Fruit fly (Drosophila melanogaster) whole organism, adult: ENCODE data around the gene Sqor.

Source experiments
- CG11617 ChIP-seq: fragments of 200-800 bp; sonication (Bioruptor generic); optimal IDR thresholded peaks from 2 replicates; lab custom pipeline; 2017; ENCODE audit warnings: mild to moderate bottlenecking, missing biosample characterization, missing genetic modification reagents, missing genetic modification characterization
- CG12768 ChIP-seq: fragments of 200-800 bp; sonication (Bioruptor generic); optimal IDR thresholded peaks from 2 replicates; lab custom pipeline; 2017; ENCODE audit warnings: missing biosample characterization, missing genetic modification characterization, mild to moderate bottlenecking, moderate library complexity, missing genetic modification reagents
- CG1620 ChIP-seq: fragments of 200-800 bp; sonication (Bioruptor generic); optimal IDR thresholded peaks from 2 replicates; lab custom pipeline; 2016; ENCODE audit warnings: missing biosample characterization, missing genetic modification characterization
- CG7101 ChIP-seq: fragments of 200-800 bp; sonication (Bioruptor generic); optimal IDR thresholded peaks from 2 replicates; lab custom pipeline; 2018; ENCODE audit warnings: missing biosample characterization, mild to moderate bottlenecking, missing genetic modification characterization, moderate library complexity
- Clk ChIP-seq: fragments of 200-800 bp; sonication (Bioruptor generic); optimal IDR thresholded peaks from 2 replicates; lab custom pipeline; 2017; ENCODE audit warnings: missing biosample characterization, missing genetic modification characterization
- Hr96 ChIP-seq: fragments of 200-800 bp; sonication (Bioruptor generic); optimal IDR thresholded peaks from 2 replicates; lab custom pipeline; 2016; ENCODE audit warnings: missing biosample characterization, missing genetic modification characterization
- Mnt ChIP-seq: fragments of 200-800 bp; sonication (Bioruptor generic); optimal IDR thresholded peaks from 2 replicates; lab custom pipeline; 2016; ENCODE audit warnings: missing biosample characterization, mild to moderate bottlenecking, missing genetic modification characterization
- cic ChIP-seq: fragments of 200-800 bp; sonication (Bioruptor generic); optimal IDR thresholded peaks from 2 replicates; lab custom pipeline; 2017; ENCODE audit warnings: missing biosample characterization, mild to moderate bottlenecking, missing genetic modification characterization, moderate library complexity
- kay ChIP-seq: fragments of 200-800 bp; sonication (Bioruptor generic); peaks from one replicate; lab custom pipeline; 2016; ENCODE audit warnings: missing biosample characterization, missing genetic modification characterization, borderline replicate concordance
- ovo ChIP-seq: fragments of 200-800 bp; sonication (Bioruptor generic); optimal IDR thresholded peaks from 2 replicates; lab custom pipeline; 2016; ENCODE audit warnings: missing biosample characterization, missing genetic modification characterization
- pad ChIP-seq: fragments of 200-800 bp; sonication (Bioruptor generic); optimal IDR thresholded peaks from 3 replicates; lab custom pipeline; 2017; ENCODE audit warnings: missing biosample characterization, missing genetic modification characterization, mild to moderate bottlenecking, moderate library complexity, missing genetic modification reagents
- toe ChIP-seq: fragments of 200-800 bp; sonication (Bioruptor generic); optimal IDR thresholded peaks from 2 replicates; lab custom pipeline; 2016; ENCODE audit warnings: missing biosample characterization, missing genetic modification characterization

DNA sequence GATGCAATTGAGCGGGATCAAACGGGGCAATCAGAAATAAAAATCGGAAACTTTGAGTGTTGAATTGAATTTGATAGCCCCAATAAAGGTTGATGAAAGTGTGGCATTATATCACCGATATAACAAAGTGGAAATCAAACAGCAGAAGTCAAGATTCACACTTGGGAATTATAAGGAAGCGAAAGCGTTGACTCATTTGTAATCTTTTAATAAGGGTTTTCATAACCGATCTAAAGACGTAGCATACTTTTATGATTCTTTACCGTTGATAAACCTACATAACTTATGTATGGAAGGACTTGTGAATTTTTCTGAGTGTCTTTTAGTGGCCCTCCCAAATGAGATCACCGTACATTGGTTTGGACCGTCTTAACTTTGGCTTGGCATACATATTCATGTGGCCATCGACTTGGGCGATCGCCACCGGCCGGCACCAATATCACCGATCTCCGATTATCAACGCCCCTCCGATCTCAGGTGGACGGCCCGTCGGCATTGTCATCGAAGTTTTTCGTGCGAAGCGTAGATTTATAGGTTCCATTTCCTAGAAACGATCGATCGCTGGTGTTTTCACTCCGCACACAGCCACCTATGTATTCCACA lies 10.5 kb upstream of the Sqor start:
- TF ChIP-seq Mnt (GFP tag; lab: Kevin White, UChicago) (no peak), Clk (GFP tag; lab: Kevin White, UChicago) (no peak), CG1620 (no peak), pad (GFP tag; lab: Kevin White, UChicago) (no peak), kay (GFP tag; lab: Kevin White, UChicago) (no peak), ovo (GFP tag; lab: Kevin White, UChicago) (no peak), CG11617 (GFP tag; lab: Kevin White, UChicago) (no peak), Hr96 (GFP tag; lab: Kevin White, UChicago) (no peak), cic (GFP tag; lab: Kevin White, UChicago) (no peak), toe (GFP tag; lab: Kevin White, UChicago) (no peak), CG7101 (no peak), CG12768 (no peak)
